Fruit fly (Drosophila melanogaster) whole organism, pupa: Measurements from ENCODE around the gene rtp.

Source experiments
- CG34367 ChIP-seq: fragments of 200-800 bp; sonication (Bioruptor generic); optimal IDR thresholded peaks from 2 replicates; lab custom pipeline; 2018; ENCODE audit warnings: missing biosample characterization, mild to moderate bottlenecking, missing genetic modification characterization
- D1 ChIP-seq: fragments of 200-800 bp; sonication (Bioruptor generic); optimal IDR thresholded peaks from 2 replicates; lab custom pipeline; 2018; ENCODE audit warnings: missing biosample characterization, mild to moderate bottlenecking, missing genetic modification characterization, moderate library complexity

- TF ChIP-seq CG34367 (tag; lab: Kevin White, UChicago) (no peak), D1 (tag; lab: Kevin White, UChicago) (no peak)
Measured at dm6 chr3R:5268495-5268894, 31.4 kb upstream of the rtp start.
